Worm (Caenorhabditis elegans) whole organism, L3 larva: Measurements from ENCODE around the gene C30F2.5.

Experiments
- eor-1 ChIP-seq, 2 experiments: fragments of 150-350 bp; optimal IDR thresholded peaks; 2 replicates each; lab custom pipeline; 2014 to 2018; ENCODE audit warnings: missing biosample characterization in 2 of 2, missing genetic modification characterization in 2 of 2
- fos-1 ChIP-seq: fragments of 150-350 bp; optimal IDR thresholded peaks from 2 replicates; lab custom pipeline; 2014; ENCODE audit warnings: missing biosample characterization, missing genetic modification characterization
- pha-4 ChIP-seq: fragments of 150-350 bp; optimal IDR thresholded peaks from 2 replicates; lab custom pipeline; 2014; ENCODE audit warnings: missing biosample characterization, missing genetic modification reagents, missing genetic modification characterization
- skn-1 ChIP-seq: fragments of 150-350 bp; optimal IDR thresholded peaks from 2 replicates; lab custom pipeline; 2014; ENCODE audit warnings: missing biosample characterization, missing genetic modification characterization

DNA sequence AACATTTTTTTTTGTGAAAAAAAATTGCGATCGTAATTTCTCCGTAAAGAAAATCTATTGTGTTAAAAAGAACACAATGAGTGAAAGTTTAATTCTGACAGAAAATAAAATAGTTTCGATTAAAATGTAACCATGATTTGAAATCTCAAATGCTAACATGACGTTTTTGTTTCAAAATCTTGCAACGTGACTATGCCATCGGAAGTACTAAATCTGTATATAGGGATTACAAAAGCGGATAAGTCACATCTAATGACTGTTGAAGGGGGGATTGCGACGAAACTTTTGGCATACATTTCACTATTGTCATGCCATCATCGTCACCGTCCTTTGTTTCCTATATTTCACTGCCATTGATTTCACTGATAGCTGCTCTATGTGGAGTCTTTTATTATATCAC is 21.9 kb upstream of the C30F2.5 start, which contains the start of gene col-187:
- TF ChIP-seq eor-1 (tag; optimal IDR thresholded peaks at IDR 0.05; lab: Kevin White, UChicago), result no peak
- TF ChIP-seq pha-4, result no peak
- no peak for TF ChIP-seq skn-1 (tag; lab: Kevin White, UChicago)
- TF ChIP-seq fos-1 (tag; lab: Kevin White, UChicago), result no peak
